Worm (Caenorhabditis elegans) whole organism, young adult: ENCODE data around the gene srb-12.
A peak's percentile ranks its signal among the peaks of the same experiment; 100 is the strongest.

Experiments
- B0019.2 ChIP-seq: fragments of 200-800 bp; sonication (Bioruptor generic); conservative IDR thresholded peaks from 2 replicates; pipeline ENCODE4 v1.3.6; 2022; ENCODE audit warnings: missing genetic modification reagents, missing genetic modification characterization, missing compliant biosample characterization
- B0035.1 ChIP-seq: sonication (generic microtip); optimal IDR thresholded peaks from 2 replicates; lab custom pipeline; 2016; ENCODE audit warnings: missing genetic modification characterization, mild to moderate bottlenecking, missing compliant biosample characterization, missing genotype, missing genetic modification reagents
- B0336.3 ChIP-seq: fragments of 200-800 bp; sonication (Bioruptor generic); IDR thresholded peaks from 2 replicates; pipeline ENCODE4 v1.3.6; 2022; ENCODE audit warnings: missing genetic modification characterization, missing compliant biosample characterization
- C17E4.6 ChIP-seq: fragments of 200-800 bp; sonication (Bioruptor generic); IDR thresholded peaks from 2 replicates; pipeline ENCODE4 v1.3.6; 2022; ENCODE audit warnings: missing genetic modification reagents, missing genetic modification characterization, missing compliant biosample characterization
- F23B12.7 ChIP-seq: sonication (generic microtip); optimal IDR thresholded peaks from 2 replicates; lab custom pipeline; 2017; ENCODE audit warnings: missing genetic modification characterization, mild to moderate bottlenecking, missing compliant biosample characterization, antibody characterized with exemption, moderate library complexity; ENCODE audit not compliant: insufficient read depth
- F39B2.1 ChIP-seq: fragments of 200-800 bp; sonication (Bioruptor generic); IDR thresholded peaks from 2 replicates; pipeline ENCODE4 v1.3.6; 2022; ENCODE audit warnings: missing genetic modification reagents, missing genetic modification characterization, missing compliant biosample characterization
- F49E8.2 ChIP-seq: sonication (generic microtip); optimal IDR thresholded peaks from 3 replicates; lab custom pipeline; 2017; ENCODE audit warnings: missing genetic modification characterization, mild to moderate bottlenecking, missing compliant biosample characterization, antibody characterized with exemption, moderate library complexity; ENCODE audit not compliant: insufficient read depth
- F55B11.4 ChIP-seq: sonication (generic microtip); optimal IDR thresholded peaks from 2 replicates; lab custom pipeline; 2016; ENCODE audit warnings: missing compliant biosample characterization, missing genetic modification characterization, borderline replicate concordance; ENCODE audit not compliant: insufficient read depth
- F57C9.4 ChIP-seq: sonication (generic microtip); optimal IDR thresholded peaks from 2 replicates; lab custom pipeline; 2017; ENCODE audit warnings: mild to moderate bottlenecking, missing genetic modification characterization, missing compliant biosample characterization
- Y53G8AR.9 ChIP-seq: fragments of 200-800 bp; sonication (Bioruptor generic); conservative IDR thresholded peaks from 2 replicates; pipeline ENCODE4 v1.3.6; 2022; ENCODE audit warnings: missing genetic modification reagents, missing genetic modification characterization, missing compliant biosample characterization
- Y67H2A.10 ChIP-seq: fragments of 200-800 bp; sonication (Bioruptor generic); conservative IDR thresholded peaks from 2 replicates; pipeline ENCODE4 v1.3.6; 2022; ENCODE audit warnings: missing genetic modification reagents, missing genetic modification characterization, missing compliant biosample characterization
- Y79H2A.3 ChIP-seq: fragments of 200-800 bp; sonication (Bioruptor generic); conservative IDR thresholded peaks from 2 replicates; pipeline ENCODE4 v1.3.6; 2022; ENCODE audit warnings: missing genetic modification reagents, missing genetic modification characterization, missing compliant biosample characterization
- ama-1 ChIP-seq, 3 experiments: fragments of 150-350 bp in 1 of 3; sonication (generic microtip) in 2 of 3; optimal IDR thresholded peaks; 2 replicates each; lab custom pipeline; 2014 to 2018; ENCODE audit warnings: missing biosample characterization in 2 of 3, missing genetic modification characterization in 2 of 3, missing genetic modification reagents in 2 of 3
- athp-1 ChIP-seq: sonication (generic microtip); optimal IDR thresholded peaks from 2 replicates; lab custom pipeline; 2017; ENCODE audit warnings: mild to moderate bottlenecking, missing genetic modification characterization, missing compliant biosample characterization
- attf-5 ChIP-seq: fragments of 200-800 bp; sonication (Bioruptor generic); optimal IDR thresholded peaks from 2 replicates; lab custom pipeline; 2018; ENCODE audit warnings: mild to moderate bottlenecking, missing genetic modification characterization, missing compliant biosample characterization
- bed-2 ChIP-seq: fragments of 200-800 bp; sonication (Bioruptor generic); IDR thresholded peaks from 2 replicates; pipeline ENCODE4 v1.3.6; 2022; ENCODE audit warnings: missing genetic modification reagents, missing genetic modification characterization, missing compliant biosample characterization
- ceh-100 ChIP-seq: fragments of 200-800 bp; sonication (Bioruptor generic); IDR thresholded peaks from 2 replicates; pipeline ENCODE4 v1.3.6; 2022; ENCODE audit warnings: missing genetic modification reagents, missing genetic modification characterization, missing compliant biosample characterization
- ceh-27 ChIP-seq: fragments of 200-800 bp; sonication (Bioruptor generic); optimal IDR thresholded peaks from 2 replicates; lab custom pipeline; 2018; ENCODE audit warnings: mild to moderate bottlenecking, missing genetic modification characterization, moderate library complexity, missing compliant biosample characterization
- chd-7 ChIP-seq: sonication (generic microtip); optimal IDR thresholded peaks from 2 replicates; lab custom pipeline; 2016; ENCODE audit warnings: mild to moderate bottlenecking, missing genetic modification characterization, moderate library complexity, missing compliant biosample characterization
- dpl-1 ChIP-seq: fragments of 150-350 bp; optimal IDR thresholded peaks from 2 replicates; lab custom pipeline; 2014; ENCODE audit warnings: missing biosample characterization, missing genetic modification reagents, missing genetic modification characterization
- egl-18 ChIP-seq: fragments of 200-800 bp; sonication (Bioruptor generic); IDR thresholded peaks from 2 replicates; pipeline ENCODE4 v1.3.6; 2022; ENCODE audit warnings: missing genetic modification reagents, missing genetic modification characterization, missing compliant biosample characterization
- egl-44 ChIP-seq: fragments of 200-800 bp; sonication (Bioruptor generic); IDR thresholded peaks from 2 replicates; pipeline ENCODE4 v1.3.6; 2022; ENCODE audit warnings: missing genetic modification reagents, missing genetic modification characterization, missing compliant biosample characterization
- ekl-4 ChIP-seq: fragments of 200-800 bp; sonication (Bioruptor generic); IDR thresholded peaks from 2 replicates; pipeline ENCODE4 v1.3.6; 2022; ENCODE audit warnings: missing genetic modification reagents, missing genetic modification characterization, missing compliant biosample characterization
- gei-17 ChIP-seq: fragments of 200-800 bp; sonication (Bioruptor generic); optimal IDR thresholded peaks from 2 replicates; lab custom pipeline; 2018; ENCODE audit warnings: mild to moderate bottlenecking, missing genetic modification characterization, missing compliant biosample characterization
- him-1 ChIP-seq: sonication (generic microtip); optimal IDR thresholded peaks from 2 replicates; lab custom pipeline; 2016; ENCODE audit warnings: missing genotype, missing genetic modification reagents, missing genetic modification characterization, missing compliant biosample characterization
- hlh-12 ChIP-seq: sonication (generic microtip); optimal IDR thresholded peaks from 2 replicates; lab custom pipeline; 2016; ENCODE audit warnings: missing genetic modification characterization, missing compliant biosample characterization
- hlh-26 ChIP-seq: fragments of 200-800 bp; sonication (Bioruptor generic); conservative IDR thresholded peaks from 2 replicates; pipeline ENCODE4 v1.3.6; 2022; ENCODE audit warnings: missing genetic modification reagents, missing genetic modification characterization, missing compliant biosample characterization
- hsf-1 ChIP-seq: fragments of 200-800 bp; sonication (Bioruptor generic); IDR thresholded peaks from 2 replicates; pipeline ENCODE4 v1.3.6; 2022; ENCODE audit warnings: missing genetic modification reagents, missing genetic modification characterization, missing compliant biosample characterization
- lir-1 ChIP-seq: fragments of 200-800 bp; sonication (Bioruptor generic); conservative IDR thresholded peaks from 2 replicates; pipeline ENCODE4 v1.3.6; 2022; ENCODE audit warnings: missing genetic modification reagents, missing genetic modification characterization, missing compliant biosample characterization
- lsl-1 ChIP-seq: fragments of 200-800 bp; sonication (Bioruptor generic); optimal IDR thresholded peaks from 2 replicates; lab custom pipeline; 2018; ENCODE audit warnings: mild to moderate bottlenecking, missing genetic modification characterization, moderate library complexity, missing compliant biosample characterization
- mcd-1 ChIP-seq: fragments of 200-800 bp; sonication (Bioruptor generic); IDR thresholded peaks from 2 replicates; pipeline ENCODE4 v1.3.6; 2022; ENCODE audit warnings: missing genetic modification reagents, missing genetic modification characterization, missing compliant biosample characterization
- nfya-1 ChIP-seq: sonication (generic microtip); optimal IDR thresholded peaks from 2 replicates; lab custom pipeline; 2017; ENCODE audit warnings: antibody characterized with exemption, missing compliant biosample characterization, missing genetic modification characterization, borderline replicate concordance; ENCODE audit not compliant: insufficient read depth
- nfya-2 ChIP-seq: fragments of 200-800 bp; sonication (Bioruptor generic); IDR thresholded peaks from 2 replicates; pipeline ENCODE4 v1.3.6; 2022; ENCODE audit warnings: missing genetic modification reagents, missing genetic modification characterization, missing compliant biosample characterization
- nhr-27 ChIP-seq: fragments of 200-800 bp; sonication (Bioruptor generic); optimal IDR thresholded peaks from 2 replicates; lab custom pipeline; 2018; ENCODE audit warnings: mild to moderate bottlenecking, missing genetic modification characterization, moderate library complexity, missing compliant biosample characterization
- pbrm-1 ChIP-seq: fragments of 200-800 bp; sonication (Bioruptor generic); IDR thresholded peaks from 2 replicates; pipeline ENCODE4 v1.3.6; 2022; ENCODE audit warnings: missing genetic modification reagents, missing genetic modification characterization, missing compliant biosample characterization
- pha-4 ChIP-seq: fragments of 150-350 bp; sonication (generic microtip); optimal IDR thresholded peaks from 2 replicates; lab custom pipeline; 2014; ENCODE audit warnings: missing biosample characterization, missing genetic modification reagents, missing genetic modification characterization
- rcor-1 ChIP-seq: fragments of 200-800 bp; sonication (Bioruptor generic); IDR thresholded peaks from 2 replicates; pipeline ENCODE4 v1.3.6; 2022; ENCODE audit warnings: missing genetic modification reagents, missing genetic modification characterization, missing compliant biosample characterization
- sdz-38 ChIP-seq: sonication (generic microtip); optimal IDR thresholded peaks from 2 replicates; lab custom pipeline; 2016; ENCODE audit warnings: missing genotype, missing genetic modification characterization, missing compliant biosample characterization
- snpc-1.1 ChIP-seq: sonication (generic microtip); optimal IDR thresholded peaks from 2 replicates; lab custom pipeline; 2017; ENCODE audit warnings: missing genetic modification characterization, mild to moderate bottlenecking, missing compliant biosample characterization, antibody characterized with exemption, moderate library complexity, missing genotype, missing genetic modification reagents; ENCODE audit not compliant: insufficient read depth
- somi-1 ChIP-seq: fragments of 200-800 bp; sonication (Bioruptor generic); optimal IDR thresholded peaks from 2 replicates; lab custom pipeline; 2018; ENCODE audit warnings: mild to moderate bottlenecking, missing genetic modification characterization, missing compliant biosample characterization
- sptf-2 ChIP-seq: fragments of 200-800 bp; sonication (Bioruptor generic); optimal IDR thresholded peaks from 2 replicates; lab custom pipeline; 2018; ENCODE audit warnings: mild to moderate bottlenecking, missing genetic modification characterization, missing compliant biosample characterization
- unc-62 ChIP-seq: fragments of 150-350 bp; optimal IDR thresholded peaks from 2 replicates; lab custom pipeline; 2014; ENCODE audit warnings: missing biosample characterization, missing genetic modification reagents, missing genetic modification characterization
- xnd-1 ChIP-seq: sonication (generic microtip); optimal IDR thresholded peaks from 2 replicates; lab custom pipeline; 2016; ENCODE audit warnings: missing genotype, missing genetic modification reagents, missing genetic modification characterization, missing compliant biosample characterization
- ztf-18 ChIP-seq: sonication (generic microtip); optimal IDR thresholded peaks from 2 replicates; lab custom pipeline; 2016; ENCODE audit warnings: missing genotype, mild to moderate bottlenecking, missing genetic modification characterization, missing compliant biosample characterization
- ztf-22 ChIP-seq: fragments of 200-800 bp; sonication (Bioruptor generic); optimal IDR thresholded peaks from 2 replicates; lab custom pipeline; 2018; ENCODE audit warnings: mild to moderate bottlenecking, missing genetic modification characterization, moderate library complexity, missing compliant biosample characterization
- ztf-25 ChIP-seq: fragments of 200-800 bp; sonication (Bioruptor generic); IDR thresholded peaks from 2 replicates; pipeline ENCODE4 v1.3.6; 2022; ENCODE audit warnings: missing genetic modification reagents, missing genetic modification characterization, missing compliant biosample characterization
- ztf-3 ChIP-seq: fragments of 200-800 bp; sonication (Bioruptor generic); optimal IDR thresholded peaks from 2 replicates; lab custom pipeline; 2018; ENCODE audit warnings: mild to moderate bottlenecking, missing genetic modification characterization, missing compliant biosample characterization
- ztf-6 ChIP-seq: fragments of 200-800 bp; sonication (Bioruptor generic); IDR thresholded peaks from 2 replicates; pipeline ENCODE4 v1.3.6; 2022; ENCODE audit warnings: missing genetic modification reagents, missing genetic modification characterization, missing compliant biosample characterization

Gene srb-12

DNA sequence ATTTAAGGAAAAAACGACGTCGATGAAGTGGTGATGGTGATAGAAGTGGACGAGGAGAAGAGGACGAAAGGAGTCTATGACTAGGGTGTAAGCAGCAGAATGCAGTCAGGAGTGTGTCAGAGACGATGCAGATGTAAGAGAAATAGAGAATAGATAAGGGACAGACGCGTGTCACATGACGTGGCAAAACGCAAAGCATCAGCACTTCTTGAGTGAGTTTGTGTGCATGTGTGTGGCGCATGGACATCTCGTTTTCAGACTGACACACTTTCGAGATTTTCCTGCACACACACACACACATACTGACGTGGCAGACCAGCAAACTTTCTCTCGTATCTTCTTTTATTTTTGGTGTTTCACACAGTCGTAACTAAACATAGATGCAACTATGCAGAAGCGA, 28.0 kb upstream of the srb-12 start:
- no peak for TF ChIP-seq ama-1 (optimal IDR thresholded peaks at IDR 0.05; lab: Kevin White, UChicago)
- TF ChIP-seq ama-1 (GFP tag; optimal IDR thresholded peaks at IDR 0.05; lab: Kevin White, UChicago), result no peak
- peak; percentile 50 for TF ChIP-seq mcd-1 (GFP tag; lab: Robert Waterston, UW)
- TF ChIP-seq F57C9.4 (tag; lab: Kevin White, UChicago), result no peak
- no peak for TF ChIP-seq snpc-1.1 (tag; lab: Kevin White, UChicago)
- no peak for TF ChIP-seq bed-2 (GFP tag; lab: Robert Waterston, UW)
- TF ChIP-seq F49E8.2 (tag; lab: Kevin White, UChicago), result no peak
- no peak for TF ChIP-seq lir-1
- no peak for TF ChIP-seq B0035.1
- peak; percentile 74 for TF ChIP-seq ztf-22
- TF ChIP-seq nfya-2, result no peak
- no peak for TF ChIP-seq F55B11.4 (tag; lab: Kevin White, UChicago)
- TF ChIP-seq gei-17 (GFP tag; lab: Kevin White, UChicago), result no peak
- no peak for TF ChIP-seq hlh-26 (GFP tag; lab: Robert Waterston, UW)
- peak; percentile 43; the same call in 1 of the 2 replicates for TF ChIP-seq pbrm-1 (GFP tag; lab: Robert Waterston, UW)
- TF ChIP-seq B0019.2 (GFP tag; lab: Robert Waterston, UW), result no peak
- TF ChIP-seq nfya-1 (tag; lab: Kevin White, UChicago), result no peak
- TF ChIP-seq chd-7 (tag; lab: Kevin White, UChicago), result peak; percentile 64
- no peak for TF ChIP-seq ztf-3
- no peak for TF ChIP-seq sptf-2 (GFP tag; lab: Kevin White, UChicago)
- TF ChIP-seq ekl-4 (GFP tag; lab: Robert Waterston, UW), result no peak
- TF ChIP-seq ztf-25 (GFP tag; lab: Robert Waterston, UW), result no peak
- TF ChIP-seq him-1, result no peak
- TF ChIP-seq lsl-1 (GFP tag; lab: Kevin White, UChicago), result no peak
- TF ChIP-seq hsf-1 (GFP tag; lab: Robert Waterston, UW), result no peak
- TF ChIP-seq F39B2.1, result no peak
- no peak for TF ChIP-seq athp-1 (tag; lab: Kevin White, UChicago)
- no peak for TF ChIP-seq ceh-100 (GFP tag; lab: Robert Waterston, UW)
- TF ChIP-seq F23B12.7 (tag; lab: Kevin White, UChicago), result no peak
- TF ChIP-seq somi-1 (GFP tag; lab: Kevin White, UChicago), result peak; percentile 55
- no peak for TF ChIP-seq hlh-12 (tag; lab: Kevin White, UChicago)
- TF ChIP-seq C17E4.6 (GFP tag; lab: Robert Waterston, UW), result no peak
- TF ChIP-seq nhr-27 (tag; lab: Kevin White, UChicago), result no peak
- TF ChIP-seq attf-5 (GFP tag; lab: Kevin White, UChicago), result peak; percentile 54
- no peak for TF ChIP-seq dpl-1
- TF ChIP-seq pha-4 (tag; lab: Kevin White, UChicago), result no peak
- TF ChIP-seq rcor-1 (GFP tag; lab: Robert Waterston, UW), result peak; percentile 42; the same call in 1 of the 2 replicates
- TF ChIP-seq Y79H2A.3 (GFP tag; lab: Robert Waterston, UW), result no peak
- TF ChIP-seq egl-44 (GFP tag; lab: Robert Waterston, UW), result peak; percentile 81; the same call in 1 of the 2 replicates
- peak; percentile 57; the same call in 1 of the 2 replicates for TF ChIP-seq Y53G8AR.9 (GFP tag; lab: Robert Waterston, UW)
- TF ChIP-seq ztf-18, result peak; percentile 17
- TF ChIP-seq ceh-27 (GFP tag; lab: Kevin White, UChicago), result peak; percentile 63
- TF ChIP-seq sdz-38 (tag; lab: Kevin White, UChicago), result no peak
- TF ChIP-seq B0336.3, result no peak; the same call in 1 of the 2 replicates
- TF ChIP-seq unc-62, result no peak
- no peak for TF ChIP-seq egl-18 (GFP tag; lab: Robert Waterston, UW)
- TF ChIP-seq xnd-1 (tag; lab: Kevin White, UChicago), result no peak
- no peak for TF ChIP-seq Y67H2A.10 (GFP tag; lab: Robert Waterston, UW)
- TF ChIP-seq ztf-6, result no peak
